Fruit fly (Drosophila melanogaster) whole organism, embryonic: ENCODE measurements around the gene Prx1.
A peak's percentile ranks its signal among the peaks of the same experiment; 100 is the strongest.

Source experiments
- CG10979 ChIP-seq: fragments of 200-800 bp; sonication (Bioruptor generic); optimal IDR thresholded peaks from 2 replicates; lab custom pipeline; 2018; ENCODE audit warnings: missing biosample characterization, mild to moderate bottlenecking, missing genetic modification characterization, moderate library complexity
- CG12236 ChIP-seq: fragments of 200-800 bp; sonication (Bioruptor generic); optimal IDR thresholded peaks from 2 replicates; lab custom pipeline; 2016; ENCODE audit warnings: missing biosample characterization, missing genetic modification characterization
- CG14860 ChIP-seq: fragments of 200-800 bp; sonication (Bioruptor generic); IDR thresholded peaks from 3 replicates; pipeline ENCODE4 v1.3.6; 2022; ENCODE audit warnings: missing biosample characterization, missing genetic modification characterization; ENCODE audit not compliant: partially characterized antibody
- CG15269 ChIP-seq: fragments of 200-800 bp; sonication (Bioruptor generic); optimal IDR thresholded peaks from 2 replicates; lab custom pipeline; 2018; ENCODE audit warnings: missing biosample characterization, mild to moderate bottlenecking, missing genetic modification characterization, moderate library complexity
- CG17186 ChIP-seq: fragments of 200-800 bp; sonication (Bioruptor generic); optimal IDR thresholded peaks from 3 replicates; lab custom pipeline; 2017; ENCODE audit warnings: missing biosample characterization, missing genetic modification reagents, missing genetic modification characterization
- CG17361 ChIP-seq: fragments of 200-800 bp; sonication (Bioruptor generic); IDR thresholded peaks from 3 replicates; pipeline ENCODE4 v1.3.6; 2022; ENCODE audit warnings: missing biosample characterization, missing genetic modification characterization
- CG1832 ChIP-seq: fragments of 200-800 bp; sonication (Bioruptor generic); optimal IDR thresholded peaks from 2 replicates; lab custom pipeline; 2017; ENCODE audit warnings: missing biosample characterization, mild to moderate bottlenecking, missing genetic modification characterization, inconsistent platforms
- CG32532 ChIP-seq: fragments of 200-800 bp; sonication (Bioruptor generic); IDR thresholded peaks from 2 replicates; pipeline ENCODE4 v1.3.6; 2022; ENCODE audit warnings: missing biosample characterization, missing genetic modification characterization
- CG7928 ChIP-seq: fragments of 200-800 bp; sonication (Bioruptor generic); optimal IDR thresholded peaks from 2 replicates; lab custom pipeline; 2017; ENCODE audit warnings: missing biosample characterization, mild to moderate bottlenecking, missing genetic modification characterization
- Camta ChIP-seq: fragments of 200-800 bp; sonication (Bioruptor generic); optimal IDR thresholded peaks from 2 replicates; lab custom pipeline; 2016; ENCODE audit warnings: missing biosample characterization, missing genetic modification characterization
- D ChIP-seq, 2 experiments: fragments of 200-800 bp in 1 of 2; fragments of >200 bp in 1 of 2; sonication (Bioruptor generic) in 1 of 2; optimal IDR thresholded peaks; 2 replicates in 1 of 2; 3 replicates in 1 of 2; lab custom pipeline; 2017; ENCODE audit warnings: mild to moderate bottlenecking in 1 of 2, missing biosample characterization in 1 of 2, missing genetic modification characterization in 1 of 2, missing genetic modification reagents in 1 of 2
- Eip74EF ChIP-seq, 2 experiments: fragments of 200-800 bp in 1 of 2; fragments of >200 bp in 1 of 2; sonication (Bioruptor generic) in 1 of 2; optimal IDR thresholded peaks; 2 replicates each; lab custom pipeline; 2017 to 2019; ENCODE audit warnings: missing biosample characterization in 2 of 2, missing genetic modification characterization in 2 of 2, mild to moderate bottlenecking in 1 of 2, moderate library complexity in 1 of 2
- Hand ChIP-seq: fragments of 200-800 bp; sonication (Bioruptor generic); optimal IDR thresholded peaks from 2 replicates; lab custom pipeline; 2017; ENCODE audit warnings: mild to moderate bottlenecking, missing biosample characterization, missing genetic modification reagents, missing genetic modification characterization
- Kr ChIP-seq: fragments of 200-800 bp; sonication (Bioruptor generic); optimal IDR thresholded peaks from 2 replicates; lab custom pipeline; 2017; ENCODE audit warnings: missing biosample characterization, mild to moderate bottlenecking, missing genetic modification characterization
- NFAT ChIP-seq: fragments of 200-800 bp; sonication (Bioruptor generic); IDR thresholded peaks from 2 replicates; pipeline ENCODE4 v1.3.6; 2022; ENCODE audit warnings: missing biosample characterization, missing genetic modification characterization
- Nf-YB ChIP-seq: fragments of 200-800 bp; sonication (Bioruptor generic); optimal IDR thresholded peaks from 3 replicates; lab custom pipeline; 2019; ENCODE audit warnings: missing biosample characterization, mild to moderate bottlenecking, missing genetic modification characterization, moderate library complexity
- PHDP ChIP-seq: fragments of 200-800 bp; sonication (Bioruptor generic); optimal IDR thresholded peaks from 3 replicates; lab custom pipeline; 2018; ENCODE audit warnings: missing biosample characterization, mild to moderate bottlenecking, missing genetic modification characterization, moderate library complexity
- Ssrp ChIP-seq: fragments of 200-800 bp; sonication (Bioruptor generic); optimal IDR thresholded peaks from 2 replicates; lab custom pipeline; 2018; ENCODE audit warnings: missing biosample characterization, mild to moderate bottlenecking, missing genetic modification characterization, moderate library complexity
- TFAM ChIP-seq: fragments of 200-800 bp; sonication (Bioruptor generic); optimal IDR thresholded peaks from 2 replicates; lab custom pipeline; 2017; ENCODE audit warnings: missing biosample characterization, missing genetic modification characterization, inconsistent platforms
- caup ChIP-seq: fragments of 200-800 bp; sonication (Bioruptor generic); optimal IDR thresholded peaks from 3 replicates; lab custom pipeline; 2017; ENCODE audit warnings: missing biosample characterization, mild to moderate bottlenecking, missing genetic modification characterization, moderate library complexity; ENCODE audit not compliant: severe bottlenecking
- chinmo ChIP-seq: fragments of 200-800 bp; sonication (Bioruptor generic); IDR thresholded peaks from 4 replicates; pipeline ENCODE4 v1.3.6; 2022; ENCODE audit warnings: missing biosample characterization, missing genetic modification characterization; ENCODE audit not compliant: partially characterized antibody
- corto ChIP-seq: fragments of 200-800 bp; sonication (Bioruptor generic); optimal IDR thresholded peaks from 2 replicates; lab custom pipeline; 2016; ENCODE audit warnings: missing biosample characterization, mild to moderate bottlenecking, missing genetic modification characterization, moderate library complexity
- crol ChIP-seq: fragments of 200-800 bp; sonication (Bioruptor generic); IDR thresholded peaks from 2 replicates; pipeline ENCODE4 v1.3.6; 2022; ENCODE audit warnings: missing biosample characterization, missing genetic modification characterization
- emc ChIP-seq: fragments of 200-800 bp; sonication (Bioruptor generic); optimal IDR thresholded peaks from 2 replicates; lab custom pipeline; 2016; ENCODE audit warnings: missing biosample characterization, missing genetic modification characterization
- fd102C ChIP-seq: fragments of 200-800 bp; sonication (Bioruptor generic); optimal IDR thresholded peaks from 2 replicates; lab custom pipeline; 2018; ENCODE audit warnings: missing biosample characterization, mild to moderate bottlenecking, missing genetic modification characterization, moderate library complexity
- gsb-n ChIP-seq: fragments of 200-800 bp; sonication (Bioruptor generic); optimal IDR thresholded peaks from 3 replicates; lab custom pipeline; 2018; ENCODE audit warnings: missing biosample characterization, mild to moderate bottlenecking, missing genetic modification characterization
- h ChIP-seq: fragments of >200 bp; optimal IDR thresholded peaks from 2 replicates; lab custom pipeline; 2017
- her ChIP-seq: fragments of 200-800 bp; sonication (Bioruptor generic); optimal IDR thresholded peaks from 2 replicates; lab custom pipeline; 2016; ENCODE audit warnings: missing biosample characterization, missing genetic modification characterization
- jigr1 ChIP-seq: fragments of 200-800 bp; sonication (Bioruptor generic); IDR thresholded peaks from 3 replicates; pipeline ENCODE4 v1.3.6; 2022; ENCODE audit warnings: missing biosample characterization, missing genetic modification characterization
- lilli ChIP-seq: fragments of 200-800 bp; sonication (Bioruptor generic); optimal IDR thresholded peaks from 3 replicates; lab custom pipeline; 2016; ENCODE audit warnings: missing biosample characterization, missing genetic modification characterization
- oc ChIP-seq: fragments of 200-800 bp; sonication (Bioruptor generic); optimal IDR thresholded peaks from 2 replicates; lab custom pipeline; 2018; ENCODE audit warnings: missing biosample characterization, mild to moderate bottlenecking, missing genetic modification characterization, moderate library complexity
- sd ChIP-seq: fragments of 200-800 bp; sonication (Bioruptor generic); optimal IDR thresholded peaks from 3 replicates; lab custom pipeline; 2018; ENCODE audit warnings: missing biosample characterization, mild to moderate bottlenecking, missing genetic modification characterization, moderate library complexity
- sens ChIP-seq: fragments of 200-800 bp; sonication (Bioruptor generic); peaks from one replicate; lab custom pipeline; 2016; ENCODE audit warnings: missing biosample characterization, missing genetic modification characterization
- sim ChIP-seq: fragments of 200-800 bp; sonication (Bioruptor generic); IDR thresholded peaks from 2 replicates; pipeline ENCODE4 v1.3.6; 2022; ENCODE audit warnings: missing biosample characterization, missing genetic modification characterization
- sqz ChIP-seq: fragments of 200-800 bp; sonication (Bioruptor generic); optimal IDR thresholded peaks from 3 replicates; lab custom pipeline; 2018; ENCODE audit warnings: missing biosample characterization, mild to moderate bottlenecking, missing genetic modification characterization
- ssp ChIP-seq: fragments of 200-800 bp; sonication (Bioruptor generic); IDR thresholded peaks from 2 replicates; pipeline ENCODE4 v1.3.6; 2022; ENCODE audit warnings: missing biosample characterization, missing genetic modification characterization
- trem ChIP-seq: fragments of 200-800 bp; optimal IDR thresholded peaks from 3 replicates; lab custom pipeline; 2019; ENCODE audit warnings: missing biosample characterization, mild to moderate bottlenecking, missing genetic modification characterization, moderate library complexity
- usp ChIP-seq: fragments of >200 bp; optimal IDR thresholded peaks from 2 replicates; lab custom pipeline; 2017; ENCODE audit warnings: missing biosample characterization, missing genetic modification characterization
- vvl ChIP-seq: fragments of 200-800 bp; sonication (Bioruptor generic); IDR thresholded peaks from 2 replicates; pipeline ENCODE4 v1.3.6; 2022; ENCODE audit warnings: missing biosample characterization, missing genetic modification characterization

Gene Prx1

DNA sequence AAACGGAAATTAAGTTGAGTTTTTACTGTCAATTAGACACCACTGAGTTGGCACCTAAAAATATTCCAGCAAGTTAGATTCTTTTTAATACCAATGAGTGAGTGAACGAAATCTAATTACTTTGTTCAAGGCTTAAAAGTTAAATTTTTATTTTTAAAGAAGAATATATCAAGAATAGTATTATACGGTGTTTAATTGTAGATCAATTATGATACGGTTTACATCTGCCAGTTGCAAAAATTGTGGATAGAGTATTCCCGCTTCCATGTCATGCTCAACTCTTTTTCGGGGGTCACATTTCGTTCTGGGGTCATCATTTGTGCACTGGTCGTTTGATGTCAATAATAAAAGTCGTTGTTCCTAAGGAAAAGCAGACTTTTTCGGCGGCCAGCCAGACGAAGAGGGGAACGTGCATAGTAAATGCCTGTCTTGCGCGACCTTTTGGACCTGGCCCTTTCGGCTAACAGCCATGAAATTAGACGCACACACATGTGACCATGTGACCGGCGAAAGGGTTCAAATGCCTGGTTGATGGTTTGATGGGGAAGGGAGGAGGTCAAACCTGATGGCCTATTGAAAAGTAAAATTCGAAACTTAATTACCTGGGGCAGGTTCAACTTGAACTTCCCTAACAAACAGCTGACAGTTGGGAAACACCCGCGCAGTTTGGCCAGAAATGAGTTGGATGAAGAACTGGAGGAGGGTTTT, 7.2 kb upstream of the Prx1 start (continued):
- TF ChIP-seq Hand (no peak), Kr (GFP tag; lab: Kevin White, UChicago) (peak; percentile 64), jigr1 (GFP tag; lab: Robert Waterston, UW) (no peak), emc (GFP tag; lab: Kevin White, UChicago) (no peak), gsb-n (peak; percentile 15), trem (tag; lab: Kevin White, UChicago) (no peak), PHDP (tag; lab: Kevin White, UChicago) (no peak), Nf-YB (GFP tag; lab: Kevin White, UChicago) (no peak), h (lab: Kevin White, UChicago) (no peak), caup (GFP tag; lab: Kevin White, UChicago) (no peak), CG12236 (GFP tag; lab: Kevin White, UChicago) (no peak), Eip74EF (GFP tag; optimal IDR thresholded peaks at IDR 0.05; lab: Kevin White, UChicago) (no peak), fd102C (no peak), CG14860 (GFP tag; lab: Robert Waterston, UW) (no peak), D (optimal IDR thresholded peaks at IDR 0.05; lab: Kevin White, UChicago) (no peak), D (GFP tag; optimal IDR thresholded peaks at IDR 0.05; lab: Kevin White, UChicago) (no peak), CG17361 (GFP tag; lab: Robert Waterston, UW) (0 out of 3 replicates have a peak, but pooled peaks have one; percentile 28), usp (GFP tag; lab: Kevin White, UChicago) (no peak), CG1832 (no peak), lilli (no peak), CG15269 (tag; lab: Kevin White, UChicago) (no peak), CG10979 (peak; percentile 1), CG32532 (GFP tag; lab: Robert Waterston, UW) (no peak), her (GFP tag; lab: Kevin White, UChicago) (no peak), sqz (GFP tag; lab: Kevin White, UChicago) (no peak), Camta (GFP tag; lab: Kevin White, UChicago) (no peak), CG7928 (GFP tag; lab: Kevin White, UChicago) (no peak), Ssrp (no peak), ssp (GFP tag; lab: Robert Waterston, UW) (no peak)

DNA sequence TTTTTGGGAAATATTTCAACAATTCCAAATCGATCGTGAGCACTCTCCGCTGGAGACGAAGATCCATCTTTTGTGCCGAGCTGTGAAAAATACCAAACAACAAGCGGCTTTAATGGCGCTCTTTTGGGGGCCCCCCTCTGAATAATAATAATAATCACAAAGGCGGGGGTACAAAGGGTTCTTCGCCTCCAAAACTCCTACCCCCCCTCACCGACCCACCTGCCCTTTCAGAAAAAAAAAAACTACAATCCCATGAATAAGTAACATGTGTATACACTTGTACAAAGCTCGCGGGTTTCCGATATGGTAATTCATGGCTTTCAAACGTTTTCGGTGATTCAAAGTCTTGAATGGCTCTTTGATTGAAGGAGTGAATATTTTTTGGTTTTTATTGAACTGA, 6.3 kb upstream of the Prx1 start:
- TF ChIP-seq sd (tag; lab: Kevin White, UChicago) = peak; percentile 51
- TF ChIP-seq sqz (GFP tag; lab: Kevin White, UChicago) = peak; percentile 69
- TF ChIP-seq vvl (GFP tag; lab: Robert Waterston, UW) = peak; percentile 45
- no peak for TF ChIP-seq NFAT (GFP tag; lab: Robert Waterston, UW)
- TF ChIP-seq oc (tag; lab: Kevin White, UChicago) = peak; percentile 14
- TF ChIP-seq sens (GFP tag; lab: Kevin White, UChicago) = peak; percentile 37
- no peak for TF ChIP-seq TFAM (GFP tag; lab: Kevin White, UChicago)
- TF ChIP-seq sim (GFP tag; lab: Robert Waterston, UW) = no peak
- TF ChIP-seq CG17186 (GFP tag; lab: Kevin White, UChicago) = no peak
- no peak for TF ChIP-seq corto (GFP tag; lab: Kevin White, UChicago)
- TF ChIP-seq chinmo (GFP tag; lab: Robert Waterston, UW) = 0 out of 4 replicates have a peak, but pooled peaks have one; percentile 14
- peak; percentile 62 for TF ChIP-seq crol (GFP tag; lab: Robert Waterston, UW)
